In the genomic region with DNA sequence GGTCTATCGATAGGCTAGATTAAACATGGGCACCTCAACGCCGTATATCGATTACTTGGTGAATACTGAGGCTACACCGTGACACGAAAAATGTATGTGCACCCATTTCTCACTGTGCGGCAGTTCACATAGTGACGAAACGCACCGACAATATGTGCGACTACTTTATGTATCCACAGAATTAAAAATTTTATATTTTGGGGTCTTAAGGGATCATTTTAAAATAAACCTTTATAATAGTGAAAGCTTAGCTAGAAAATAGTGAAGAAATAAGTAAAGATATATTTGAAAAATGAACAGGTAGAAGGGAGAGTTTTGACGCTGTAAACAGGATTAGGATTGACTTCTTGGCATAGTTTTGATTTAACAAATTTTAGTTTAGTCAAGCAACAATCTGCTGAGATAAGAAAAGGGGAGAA, we compare ENCODE assay signal across 1 fruit fly cellular context.
TF ChIP-seq lines count a peak whose summit lies in the region.

mRpL4 (minus strand) TSS at position 31 of the 419 bp plus-strand sequence.

TF ChIP-seq in whole organism, embryonic, 481 proteins besides CTCF, POLR2A, EP300 and RAD21 (continued from another document):
- TF ChIP-seq Asciz (GFP tag; optimal IDR thresholded peaks at IDR 0.05; lab: Kevin White, UChicago) (no peak), MESR4 (GFP tag; optimal IDR thresholded peaks at IDR 0.05; lab: Kevin White, UChicago) (no peak), Sry-δ (GFP tag; optimal IDR thresholded peaks at IDR 0.05; lab: Kevin White, UChicago) (peak; percentile 87), Dp (GFP tag; optimal IDR thresholded peaks at IDR 0.05; lab: Kevin White, UChicago) (peak; percentile 48), CG30431 (GFP tag; optimal IDR thresholded peaks at IDR 0.05; lab: Kevin White, UChicago) (no peak), CG2889 (GFP tag; IDR thresholded peaks at IDR 0.05; lab: Robert Waterston, UW) (0 out of 3 replicates have a peak, but pooled peaks have one; percentile 42), CG2129 (GFP tag; IDR thresholded peaks at IDR 0.05; lab: Robert Waterston, UW; ENCODE audit: partially characterized antibody) (peak; percentile 91), nerfin-1 (tag; optimal IDR thresholded peaks at IDR 0.05; lab: Kevin White, UChicago) (no peak), CG30403 (GFP tag; optimal IDR thresholded peaks at IDR 0.05; lab: Kevin White, UChicago) (peak; percentile 83), slp2 (GFP tag; optimal IDR thresholded peaks at IDR 0.05; lab: Kevin White, UChicago) (peak; percentile 72), CG12769 (tag; optimal IDR thresholded peaks at IDR 0.05; lab: Kevin White, UChicago) (peak; percentile 56), cato (GFP tag; optimal IDR thresholded peaks at IDR 0.05; lab: Kevin White, UChicago; ENCODE audit: borderline replicate concordance) (peak; percentile 50), bowl (GFP tag; IDR thresholded peaks at IDR 0.05; lab: Robert Waterston, UW) (no peak), Sox100B (GFP tag; optimal IDR thresholded peaks at IDR 0.05; lab: Kevin White, UChicago) (peak; percentile 30), Max (GFP tag; optimal IDR thresholded peaks at IDR 0.05; lab: Kevin White, UChicago) (no peak), Mes4 (GFP tag; optimal IDR thresholded peaks at IDR 0.05; lab: Kevin White, UChicago) (peak; percentile 36), Opbp (GFP tag; IDR thresholded peaks at IDR 0.05; lab: Robert Waterston, UW; ENCODE audit: partially characterized antibody) (peak; percentile 99), odd (GFP tag; optimal IDR thresholded peaks at IDR 0.05; lab: Kevin White, UChicago) (no peak), jumu (GFP tag; optimal IDR thresholded peaks at IDR 0.05; lab: Kevin White, UChicago) (peak; percentile 83), CG17385 (GFP tag; optimal IDR thresholded peaks at IDR 0.05; lab: Kevin White, UChicago) (peak; percentile 40), Blimp-1 (GFP tag; optimal IDR thresholded peaks at IDR 0.05; lab: Kevin White, UChicago) (no peak), Hsf (GFP tag; optimal IDR thresholded peaks at IDR 0.05; lab: Kevin White, UChicago) (peak; percentile 81), CG8359 (GFP tag; optimal IDR thresholded peaks at IDR 0.05; lab: Kevin White, UChicago; ENCODE audit: borderline replicate concordance) (no peak), B-H1 (GFP tag; IDR thresholded peaks at IDR 0.05; lab: Robert Waterston, UW) (peak; percentile 35; the same call in 1 of the 3 replicates), CG4282 (GFP tag; optimal IDR thresholded peaks at IDR 0.05; lab: Kevin White, UChicago) (peak; percentile 82), lmd (GFP tag; IDR thresholded peaks at IDR 0.05; lab: Robert Waterston, UW) (peak; percentile 76), sna (GFP tag; IDR thresholded peaks at IDR 0.05; lab: Robert Waterston, UW; ENCODE audit: partially characterized antibody) (peak; percentile 99), CG18599 (GFP tag; optimal IDR thresholded peaks at IDR 0.05; lab: Kevin White, UChicago) (no peak), Sry-β (GFP tag; optimal IDR thresholded peaks at IDR 0.05; lab: Kevin White, UChicago) (peak; percentile 49), CG4404 (GFP tag; IDR thresholded peaks at IDR 0.05; lab: Robert Waterston, UW) (no peak), aop (GFP tag; IDR thresholded peaks at IDR 0.05; lab: Robert Waterston, UW) (no peak), CG11398 (GFP tag; optimal IDR thresholded peaks at IDR 0.05; lab: Kevin White, UChicago) (peak; percentile 58), CG11247 (GFP tag; IDR thresholded peaks at IDR 0.05; lab: Robert Waterston, UW) (peak; percentile 70), prd (optimal IDR thresholded peaks at IDR 0.05; lab: Kevin White, UChicago) (no peak), prd (GFP tag; IDR thresholded peaks at IDR 0.05; lab: Robert Waterston, UW) (peak; percentile 81; the same call in 2 of the 3 replicates), CG1024 (GFP tag; IDR thresholded peaks at IDR 0.05; lab: Robert Waterston, UW) (no peak), NfI (GFP tag; optimal IDR thresholded peaks at IDR 0.05; lab: Kevin White, UChicago) (peak; percentile 69), CG11696 (GFP tag; IDR thresholded peaks at IDR 0.05; lab: Robert Waterston, UW) (0 out of 2 replicates have a peak, but pooled peaks have one; percentile 19), grau (tag; optimal IDR thresholded peaks at IDR 0.05; lab: Kevin White, UChicago) (peak; percentile 89), eve (GFP tag; optimal IDR thresholded peaks at IDR 0.05; lab: Kevin White, UChicago) (peak in 1 of 2 experiments; percentile 61), ems (GFP tag; optimal IDR thresholded peaks at IDR 0.05; lab: Kevin White, UChicago) (peak; percentile 68), CG13624 (GFP tag; optimal IDR thresholded peaks at IDR 0.05; lab: Kevin White, UChicago) (peak; percentile 69), CG8388 (GFP tag; optimal IDR thresholded peaks at IDR 0.05; lab: Kevin White, UChicago) (peak; percentile 49), CG16813 (GFP tag; IDR thresholded peaks at IDR 0.05; lab: Robert Waterston, UW; ENCODE audit: partially characterized antibody) (peak; percentile 99), amos (GFP tag; IDR thresholded peaks at IDR 0.05; lab: Robert Waterston, UW; ENCODE audit: partially characterized antibody) (peak; percentile 99), Doc3 (GFP tag; IDR thresholded peaks at IDR 0.05; lab: Robert Waterston, UW; ENCODE audit: partially characterized antibody) (peak; percentile 99), crp (GFP tag; optimal IDR thresholded peaks at IDR 0.05; lab: Kevin White, UChicago) (peak in 1 of 2 experiments; percentile 31), CG12155 (GFP tag; optimal IDR thresholded peaks at IDR 0.05; lab: Kevin White, UChicago) (peak; percentile 71), CG14710 (tag; optimal IDR thresholded peaks at IDR 0.05; lab: Kevin White, UChicago) (peak; percentile 81), CG12071 (GFP tag; optimal IDR thresholded peaks at IDR 0.05; lab: Kevin White, UChicago) (no peak), CG10209 (GFP tag; optimal IDR thresholded peaks at IDR 0.05; lab: Kevin White, UChicago) (peak; percentile 42), CG1233 (GFP tag; optimal IDR thresholded peaks at IDR 0.05; lab: Kevin White, UChicago) (peak; percentile 44), sima (GFP tag; optimal IDR thresholded peaks at IDR 0.05; lab: Kevin White, UChicago) (peak; percentile 12), Mad (GFP tag; optimal IDR thresholded peaks at IDR 0.05; lab: Kevin White, UChicago) (no peak), Taf1 (GFP tag; IDR thresholded peaks at IDR 0.05; lab: Robert Waterston, UW) (peak; percentile 49; the same call in 1 of the 2 replicates)
TF ChIP-seq in whole organism, embryonic: peak in this region for 297.
